Worm (Caenorhabditis elegans) whole organism, L2 larva: Measurements from ENCODE around the gene R07C12.1.

ENCODE experiments used
- lin-39 ChIP-seq: fragments of 150-350 bp; optimal IDR thresholded peaks from 2 replicates; lab custom pipeline; 2014; ENCODE audit warnings: missing biosample characterization, missing genetic modification reagents, missing genetic modification characterization
- nhr-11 ChIP-seq: fragments of 150-350 bp; optimal IDR thresholded peaks from 2 replicates; lab custom pipeline; 2014; ENCODE audit warnings: missing biosample characterization, missing genetic modification characterization

- no peak for TF ChIP-seq lin-39
- TF ChIP-seq nhr-11 = no peak
These were observed 10.9 kb upstream of the R07C12.1 start, which contains the start of gene F49F1.11 for ce11 chrIV:4141311-4141710.
